Worm (Caenorhabditis elegans) whole organism, L1 larva: ENCODE results near the gene vars-1.

Source experiments
- lin-13 ChIP-seq: fragments of 150-350 bp; optimal IDR thresholded peaks from 2 replicates; lab custom pipeline; 2014; ENCODE audit warnings: missing biosample characterization, missing genetic modification reagents, missing genetic modification characterization
- lir-3 ChIP-seq: sonication (generic microtip); optimal IDR thresholded peaks from 2 replicates; lab custom pipeline; 2016; ENCODE audit warnings: mild to moderate bottlenecking, missing genetic modification characterization, moderate library complexity, missing compliant biosample characterization; ENCODE audit not compliant: poor library complexity
- nhr-20 ChIP-seq: sonication (generic microtip); optimal IDR thresholded peaks from 2 replicates; lab custom pipeline; 2016; ENCODE audit warnings: mild to moderate bottlenecking, missing genetic modification characterization, missing compliant biosample characterization
- nhr-90 ChIP-seq: sonication (generic microtip); optimal IDR thresholded peaks from 2 replicates; lab custom pipeline; 2016; ENCODE audit warnings: mild to moderate bottlenecking, missing genetic modification characterization, missing compliant biosample characterization; ENCODE audit not compliant: poor library complexity
- snpc-4 ChIP-seq: fragments of 150-350 bp; optimal IDR thresholded peaks from 2 replicates; lab custom pipeline; 2014; ENCODE audit warnings: missing biosample characterization, missing genetic modification characterization
- ztf-4 ChIP-seq: fragments of 150-350 bp; optimal IDR thresholded peaks from 2 replicates; lab custom pipeline; 2014; ENCODE audit warnings: missing biosample characterization, missing genetic modification characterization

DNA sequence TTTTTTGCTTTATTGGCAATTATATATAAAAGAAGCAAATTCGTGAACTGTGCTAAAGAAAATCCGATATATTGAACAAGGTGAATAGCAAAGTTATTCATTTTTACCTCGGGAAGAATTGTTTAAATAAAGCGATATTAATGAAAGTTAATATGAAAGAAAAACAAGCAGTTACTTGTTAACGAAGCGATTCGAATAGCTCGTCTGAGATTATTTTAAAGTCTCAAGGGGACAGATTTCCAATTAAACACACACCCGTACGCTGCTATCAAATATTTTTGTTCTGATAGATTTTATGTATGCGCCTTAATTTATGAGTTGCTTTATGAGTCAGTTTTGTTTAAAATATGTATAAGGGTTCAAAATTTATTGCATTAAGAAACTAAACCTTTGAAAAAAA lies 36.6 kb downstream of the vars-1 start, which contains the start of gene str-140:
- TF ChIP-seq nhr-90 (tag; lab: Kevin White, UChicago) (no peak), ztf-4 (no peak), snpc-4 (no peak), lir-3 (tag; lab: Kevin White, UChicago) (no peak), lin-13 (no peak), nhr-20 (tag; lab: Kevin White, UChicago) (no peak)
